Fruit fly (Drosophila melanogaster): ENCODE data around the gene CG12535.
A peak's percentile ranks its signal among the peaks of the same experiment; 100 is the strongest.

CG12535 gene

DNA sequence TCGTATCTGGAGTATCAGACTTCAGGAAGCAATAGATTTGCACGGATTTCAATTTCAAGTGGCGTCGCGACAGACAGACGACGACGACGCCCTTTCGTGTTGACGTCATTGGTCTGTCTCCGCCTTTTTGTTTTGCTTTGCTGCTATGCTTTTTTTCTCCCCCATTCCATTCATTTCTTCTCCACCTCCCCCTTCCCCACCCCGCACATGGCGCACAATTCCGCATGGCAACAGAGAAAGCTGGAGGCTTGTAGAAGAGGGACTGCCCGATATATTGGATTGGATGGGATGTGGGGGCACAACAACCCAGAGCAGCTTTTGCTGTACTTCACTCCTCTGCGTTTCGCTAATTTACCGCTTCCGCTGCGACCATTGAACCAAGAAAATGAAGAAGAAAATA, 64.9 kb downstream of the CG12535 start:
- peak; percentile 63 for TF ChIP-seq psq (GFP tag; optimal IDR thresholded peaks at IDR 0.05)
- no peak for TF ChIP-seq Hnf4 (GFP tag; optimal IDR thresholded peaks at IDR 0.05)
- no peak for TF ChIP-seq dsf (GFP tag; optimal IDR thresholded peaks at IDR 0.05; ENCODE audit: borderline replicate concordance)

DNA sequence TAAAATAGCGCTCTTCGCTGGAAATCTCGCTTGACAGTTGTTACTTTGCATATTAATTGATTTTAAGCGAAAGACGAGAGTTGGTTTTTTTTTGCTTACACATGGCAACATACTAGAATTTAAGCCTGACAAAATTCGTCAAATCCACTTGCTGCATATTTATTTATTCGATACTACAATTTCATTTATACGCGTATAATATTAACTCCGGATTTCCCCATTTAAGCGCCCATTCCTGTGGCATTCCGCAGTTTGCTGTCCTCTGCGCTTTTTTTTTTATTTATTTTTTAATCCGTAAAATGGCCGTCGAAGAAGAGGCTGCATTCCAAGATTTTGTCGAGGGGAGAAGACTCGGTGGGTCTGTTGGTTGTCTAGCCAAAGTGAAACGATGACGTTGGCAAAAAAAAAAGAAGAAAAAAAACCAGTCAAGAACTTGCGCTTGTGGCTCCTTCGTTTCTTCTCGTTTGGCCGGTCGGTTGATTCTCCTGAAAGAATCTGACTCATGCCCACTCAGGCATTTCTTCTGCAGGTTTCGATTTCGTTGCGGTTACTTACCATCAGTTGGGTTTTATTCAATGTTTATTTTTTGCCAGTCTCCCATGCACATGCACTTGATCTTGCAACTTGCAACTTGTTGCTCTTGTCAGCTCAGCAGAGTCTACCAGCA, 66.0 kb downstream of the CG12535 start:
- TF ChIP-seq foxo (GFP tag; optimal IDR thresholded peaks at IDR 0.05) = no peak
- no peak for TF ChIP-seq Mio (GFP tag; optimal IDR thresholded peaks at IDR 0.05)
- TF ChIP-seq Myc (optimal IDR thresholded peaks at IDR 0.05) = no peak
- no peak for TF ChIP-seq dsf (GFP tag; optimal IDR thresholded peaks at IDR 0.05; ENCODE audit: borderline replicate concordance)
- no peak for TF ChIP-seq OdsH (GFP tag; optimal IDR thresholded peaks at IDR 0.05)
- no peak for TF ChIP-seq Abd-B (GFP tag; optimal IDR thresholded peaks at IDR 0.05)
- no peak for TF ChIP-seq Dif (GFP tag; optimal IDR thresholded peaks at IDR 0.05; ENCODE audit: partially characterized antibody)
- TF ChIP-seq Hnf4 (GFP tag; optimal IDR thresholded peaks at IDR 0.05) = no peak
- TF ChIP-seq Dfd (GFP tag; optimal IDR thresholded peaks at IDR 0.05) = no peak
- TF ChIP-seq h (GFP tag; optimal IDR thresholded peaks at IDR 0.05) = no peak
- TF ChIP-seq lola (GFP tag; optimal IDR thresholded peaks at IDR 0.05) = no peak
- no peak for TF ChIP-seq sage (GFP tag; optimal IDR thresholded peaks at IDR 0.05)
- no peak for TF ChIP-seq fru (GFP tag; optimal IDR thresholded peaks at IDR 0.05)
- TF ChIP-seq usp (GFP tag; optimal IDR thresholded peaks at IDR 0.05) = no peak
- no peak for TF ChIP-seq psq (GFP tag; optimal IDR thresholded peaks at IDR 0.05)

DNA sequence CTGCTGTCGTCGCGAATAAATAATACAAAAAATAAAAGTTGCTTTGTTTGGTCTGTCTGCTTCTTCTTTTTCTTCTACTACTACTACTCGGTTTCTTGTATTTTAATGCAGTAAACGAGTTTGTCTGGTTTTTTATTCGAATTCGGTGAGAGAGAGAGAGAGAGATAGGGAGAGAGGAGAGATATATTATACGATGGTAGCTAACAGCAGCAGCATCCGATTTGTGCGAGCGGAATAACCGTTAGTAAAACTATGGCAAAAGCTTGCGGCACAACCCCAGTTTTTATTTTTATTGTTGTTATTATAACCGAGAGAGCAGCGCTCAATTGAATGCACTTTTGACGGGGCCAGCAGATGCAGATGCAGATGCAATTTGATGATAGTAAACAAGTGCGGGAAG, 66.7 kb downstream of the CG12535 start:
- TF ChIP-seq Hr83 (GFP tag; optimal IDR thresholded peaks at IDR 0.05; ENCODE audit: poor library complexity, severe bottlenecking) (no peak), Abd-B (GFP tag; optimal IDR thresholded peaks at IDR 0.05) (no peak), Myc (optimal IDR thresholded peaks at IDR 0.05) (no peak), Vsx2 (GFP tag; optimal IDR thresholded peaks at IDR 0.05; ENCODE audit: partially characterized antibody) (peak; percentile 26), br (GFP tag; optimal IDR thresholded peaks at IDR 0.05) (no peak)

DNA sequence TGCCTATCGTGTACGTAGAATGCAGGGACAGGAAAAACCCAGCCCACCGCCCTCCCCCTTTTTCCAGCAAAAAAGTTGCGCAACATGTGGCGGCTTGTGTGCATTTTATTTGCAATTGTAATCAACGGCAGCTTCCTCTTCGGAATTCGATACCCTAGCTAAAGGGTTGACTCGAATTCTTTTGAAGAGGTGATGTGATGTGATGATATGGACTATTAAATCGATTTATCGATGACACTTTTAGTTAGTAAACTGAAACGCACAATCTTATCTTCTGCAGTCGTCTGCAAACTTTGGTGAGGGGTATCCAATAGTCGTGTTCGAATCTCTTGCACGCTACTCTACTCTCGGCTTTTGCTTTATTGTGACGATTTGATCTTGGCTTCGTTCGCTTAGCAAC, 67.1 kb downstream of the CG12535 start:
- TF ChIP-seq Rel (GFP tag; optimal IDR thresholded peaks at IDR 0.05) (no peak), Rel (tag; optimal IDR thresholded peaks at IDR 0.05) (peak; percentile 20), Dif (GFP tag; optimal IDR thresholded peaks at IDR 0.05; ENCODE audit: partially characterized antibody) (no peak), tai (GFP tag; optimal IDR thresholded peaks at IDR 0.05) (peak; percentile 68), pan (optimal IDR thresholded peaks at IDR 0.05) (peak; percentile 49), rgr (GFP tag; optimal IDR thresholded peaks at IDR 0.05) (peak; percentile 91), foxo (GFP tag; optimal IDR thresholded peaks at IDR 0.05) (peak; percentile 45 to 93), Abd-B (GFP tag; optimal IDR thresholded peaks at IDR 0.05) (no peak), CG9705 (GFP tag; optimal IDR thresholded peaks at IDR 0.05) (peak; percentile 35), N (GFP tag; optimal IDR thresholded peaks at IDR 0.05) (no peak), woc (GFP tag; optimal IDR thresholded peaks at IDR 0.05) (peak; percentile 92), sage (GFP tag; optimal IDR thresholded peaks at IDR 0.05) (peak; percentile 54), Myc (optimal IDR thresholded peaks at IDR 0.05) (no peak), CrebA (GFP tag; optimal IDR thresholded peaks at IDR 0.05; ENCODE audit: borderline replicate concordance) (no peak), OdsH (GFP tag; optimal IDR thresholded peaks at IDR 0.05) (peak; percentile 92), dl (GFP tag; optimal IDR thresholded peaks at IDR 0.05; ENCODE audit: insufficient read depth in 1 of 2, partially characterized antibody in 2 of 2) (no peak), Hnf4 (GFP tag; optimal IDR thresholded peaks at IDR 0.05) (peak; percentile 87), dsf (GFP tag; optimal IDR thresholded peaks at IDR 0.05; ENCODE audit: borderline replicate concordance) (no peak), Hr78 (GFP tag; optimal IDR thresholded peaks at IDR 0.05) (no peak), sv (GFP tag; optimal IDR thresholded peaks at IDR 0.05) (peak; percentile 55), Jra (GFP tag; optimal IDR thresholded peaks at IDR 0.05) (peak; percentile 28), jim (GFP tag; optimal IDR thresholded peaks at IDR 0.05) (no peak), Dfd (GFP tag; optimal IDR thresholded peaks at IDR 0.05) (no peak), ey (GFP tag; optimal IDR thresholded peaks at IDR 0.05) (peak; percentile 96), fru (GFP tag; optimal IDR thresholded peaks at IDR 0.05) (peak; percentile 93), Hr83 (GFP tag; optimal IDR thresholded peaks at IDR 0.05; ENCODE audit: poor library complexity, severe bottlenecking) (no peak), Vsx2 (GFP tag; optimal IDR thresholded peaks at IDR 0.05; ENCODE audit: partially characterized antibody) (no peak), CG32264 (GFP tag; optimal IDR thresholded peaks at IDR 0.05) (peak; percentile 83), br (GFP tag; optimal IDR thresholded peaks at IDR 0.05) (peak; percentile 93), usp (GFP tag; optimal IDR thresholded peaks at IDR 0.05) (no peak), Mio (GFP tag; optimal IDR thresholded peaks at IDR 0.05) (peak; percentile 5), GATAd (GFP tag; optimal IDR thresholded peaks at IDR 0.05) (no peak), HLH106 (tag; optimal IDR thresholded peaks at IDR 0.05) (peak; percentile 87), psq (GFP tag; optimal IDR thresholded peaks at IDR 0.05) (peak; percentile 91), lola (GFP tag; optimal IDR thresholded peaks at IDR 0.05) (no peak), h (GFP tag; optimal IDR thresholded peaks at IDR 0.05) (peak; percentile 94), dmrt93B (GFP tag; optimal IDR thresholded peaks at IDR 0.05) (peak; percentile 79), Sp1 (GFP tag; optimal IDR thresholded peaks at IDR 0.05) (peak; percentile 84), brk (GFP tag; optimal IDR thresholded peaks at IDR 0.05) (peak; percentile 65)
